Fruit fly (Drosophila melanogaster) whole organism, embryonic: ENCODE data around the gene CG44261.

Source experiments
- Atf6 ChIP-seq: fragments of 200-800 bp; sonication (Bioruptor generic); IDR thresholded peaks from 2 replicates; pipeline ENCODE4 v1.3.6; 2022; ENCODE audit warnings: missing biosample characterization, missing genetic modification characterization
- CG1024 ChIP-seq: fragments of 200-800 bp; sonication (Bioruptor generic); IDR thresholded peaks from 2 replicates; pipeline ENCODE4 v1.3.6; 2022; ENCODE audit warnings: missing biosample characterization, missing genetic modification characterization
- CG10543 ChIP-seq: fragments of 200-800 bp; sonication (Bioruptor generic); optimal IDR thresholded peaks from 3 replicates; lab custom pipeline; 2017; ENCODE audit warnings: missing biosample characterization, mild to moderate bottlenecking, missing genetic modification characterization, moderate library complexity
- CG12299 ChIP-seq: fragments of 200-800 bp; sonication (Bioruptor generic); optimal IDR thresholded peaks from 2 replicates; lab custom pipeline; 2018; ENCODE audit warnings: missing biosample characterization, mild to moderate bottlenecking, missing genetic modification characterization
- CG13123 ChIP-seq: fragments of 200-800 bp; sonication (Bioruptor generic); optimal IDR thresholded peaks from 2 replicates; lab custom pipeline; 2016; ENCODE audit warnings: missing biosample characterization, missing genetic modification characterization
- CG13424 ChIP-seq: fragments of 200-800 bp; sonication (Bioruptor generic); optimal IDR thresholded peaks from 2 replicates; lab custom pipeline; 2019; ENCODE audit warnings: missing biosample characterization, mild to moderate bottlenecking, missing genetic modification characterization, moderate library complexity
- CG13775 ChIP-seq: fragments of 200-800 bp; sonication (Bioruptor generic); optimal IDR thresholded peaks from 3 replicates; lab custom pipeline; 2017; ENCODE audit warnings: missing biosample characterization, mild to moderate bottlenecking, missing genetic modification characterization
- CG14710 ChIP-seq: fragments of 200-800 bp; sonication (Bioruptor generic); optimal IDR thresholded peaks from 3 replicates; lab custom pipeline; 2019; ENCODE audit warnings: missing biosample characterization, mild to moderate bottlenecking, missing genetic modification characterization, moderate library complexity
- CG16779 ChIP-seq: fragments of 200-800 bp; sonication (Bioruptor generic); IDR thresholded peaks from 2 replicates; pipeline ENCODE4 v1.3.6; 2022; ENCODE audit warnings: missing biosample characterization, missing genetic modification characterization
- CG17186 ChIP-seq: fragments of 200-800 bp; sonication (Bioruptor generic); optimal IDR thresholded peaks from 3 replicates; lab custom pipeline; 2017; ENCODE audit warnings: missing biosample characterization, missing genetic modification reagents, missing genetic modification characterization
- CG17328 ChIP-seq: fragments of 200-800 bp; sonication (Bioruptor generic); IDR thresholded peaks from 2 replicates; pipeline ENCODE4 v1.3.6; 2022; ENCODE audit warnings: missing biosample characterization, missing genetic modification characterization
- CG2678 ChIP-seq: fragments of 200-800 bp; sonication (Bioruptor generic); optimal IDR thresholded peaks from 3 replicates; lab custom pipeline; 2019; ENCODE audit warnings: missing biosample characterization, mild to moderate bottlenecking, missing genetic modification characterization, moderate library complexity
- CG30020 ChIP-seq: fragments of 200-800 bp; optimal IDR thresholded peaks from 2 replicates; lab custom pipeline; 2019; ENCODE audit warnings: missing biosample characterization, mild to moderate bottlenecking, missing genetic modification characterization, moderate library complexity
- CG31224 ChIP-seq: fragments of 200-800 bp; sonication (Bioruptor generic); IDR thresholded peaks from 2 replicates; pipeline ENCODE4 v1.3.6; 2022; ENCODE audit warnings: missing biosample characterization, missing genetic modification characterization
- CG3281 ChIP-seq: fragments of 200-800 bp; sonication (Bioruptor generic); optimal IDR thresholded peaks from 3 replicates; lab custom pipeline; 2017; ENCODE audit warnings: missing biosample characterization, mild to moderate bottlenecking, missing genetic modification characterization
- CG33213 ChIP-seq: fragments of 200-800 bp; sonication (Bioruptor generic); optimal IDR thresholded peaks from 3 replicates; lab custom pipeline; 2016; ENCODE audit warnings: missing biosample characterization, missing genetic modification characterization
- CG3726 ChIP-seq: fragments of 200-800 bp; sonication (Bioruptor generic); IDR thresholded peaks from 3 replicates; pipeline ENCODE4, ENCODE4 v1.3.6; 2022; ENCODE audit warnings: missing biosample characterization, missing genetic modification characterization
- CG6683 ChIP-seq: fragments of 200-800 bp; sonication (Bioruptor generic); optimal IDR thresholded peaks from 2 replicates; lab custom pipeline; 2017; ENCODE audit warnings: missing biosample characterization, mild to moderate bottlenecking, missing genetic modification characterization, missing genetic modification reagents
- CG6689 ChIP-seq: fragments of 200-800 bp; sonication (Bioruptor generic); IDR thresholded peaks from 2 replicates; pipeline ENCODE4 v1.3.6; 2022; ENCODE audit warnings: missing biosample characterization, missing genetic modification characterization
- CG7556 ChIP-seq: fragments of 200-800 bp; sonication (Bioruptor generic); optimal IDR thresholded peaks from 2 replicates; lab custom pipeline; 2017; ENCODE audit warnings: missing biosample characterization, mild to moderate bottlenecking, missing genetic modification characterization
- CG8765 ChIP-seq: fragments of 200-800 bp; sonication (Bioruptor generic); IDR thresholded peaks from 2 replicates; pipeline ENCODE4 v1.3.6; 2022; ENCODE audit warnings: missing biosample characterization, missing genetic modification characterization
- CG9797 ChIP-seq: fragments of 200-800 bp; sonication (Bioruptor generic); optimal IDR thresholded peaks from 3 replicates; lab custom pipeline; 2018; ENCODE audit warnings: missing biosample characterization, mild to moderate bottlenecking, missing genetic modification characterization
- Doc2 ChIP-seq: fragments of 200-800 bp; sonication (Bioruptor generic); IDR thresholded peaks from 2 replicates; pipeline ENCODE4 v1.3.6; 2022; ENCODE audit warnings: missing biosample characterization, missing genetic modification characterization
- Ets65A ChIP-seq: fragments of 200-800 bp; sonication (Bioruptor generic); peaks from one replicate; lab custom pipeline; 2016; ENCODE audit warnings: missing biosample characterization, missing genetic modification characterization
- Gug ChIP-seq: fragments of 200-800 bp; sonication (Bioruptor generic); IDR thresholded peaks from 4 replicates; pipeline ENCODE4 v1.3.6; 2022; ENCODE audit warnings: missing biosample characterization, missing genetic modification characterization
- HLHmδ ChIP-seq: fragments of 200-800 bp; sonication (Bioruptor generic); optimal IDR thresholded peaks from 2 replicates; lab custom pipeline; 2018; ENCODE audit warnings: missing biosample characterization, mild to moderate bottlenecking, missing genetic modification characterization, moderate library complexity
- Hey ChIP-seq: fragments of 200-800 bp; sonication (Bioruptor generic); optimal IDR thresholded peaks from 3 replicates; lab custom pipeline; 2018; ENCODE audit warnings: missing biosample characterization, mild to moderate bottlenecking, missing genetic modification characterization
- Hr3 ChIP-seq: fragments of 200-800 bp; sonication (Bioruptor generic); optimal IDR thresholded peaks from 3 replicates; lab custom pipeline; 2016; ENCODE audit warnings: missing biosample characterization, missing genetic modification characterization
- MBD-R2 ChIP-seq: fragments of 200-800 bp; sonication (Bioruptor generic); IDR thresholded peaks from 2 replicates; pipeline ENCODE4 v1.3.6; 2022; ENCODE audit warnings: missing biosample characterization, missing genetic modification characterization
- Meics ChIP-seq: fragments of 200-800 bp; sonication (Bioruptor generic); optimal IDR thresholded peaks from 2 replicates; lab custom pipeline; 2017; ENCODE audit warnings: missing biosample characterization, mild to moderate bottlenecking, missing genetic modification characterization
- Mes4 ChIP-seq: fragments of 200-800 bp; sonication (Bioruptor generic); optimal IDR thresholded peaks from 2 replicates; lab custom pipeline; 2016; ENCODE audit warnings: missing biosample characterization, missing genetic modification characterization
- Nf-YB ChIP-seq: fragments of 200-800 bp; sonication (Bioruptor generic); optimal IDR thresholded peaks from 3 replicates; lab custom pipeline; 2019; ENCODE audit warnings: missing biosample characterization, mild to moderate bottlenecking, missing genetic modification characterization, moderate library complexity
- Opbp ChIP-seq: fragments of 200-800 bp; sonication (Bioruptor generic); IDR thresholded peaks from 3 replicates; pipeline ENCODE4 v1.3.6; 2022; ENCODE audit warnings: missing biosample characterization, missing genetic modification characterization; ENCODE audit not compliant: partially characterized antibody
- Side ChIP-seq: fragments of 200-800 bp; sonication (Bioruptor generic); optimal IDR thresholded peaks from 2 replicates; lab custom pipeline; 2016; ENCODE audit warnings: missing biosample characterization, missing genetic modification characterization
- Ssrp ChIP-seq: fragments of 200-800 bp; sonication (Bioruptor generic); optimal IDR thresholded peaks from 2 replicates; lab custom pipeline; 2018; ENCODE audit warnings: missing biosample characterization, mild to moderate bottlenecking, missing genetic modification characterization, moderate library complexity
- ara ChIP-seq: fragments of 200-800 bp; sonication (Bioruptor generic); IDR thresholded peaks from 2 replicates; pipeline ENCODE4 v1.3.6; 2022; ENCODE audit warnings: missing biosample characterization, missing genetic modification characterization
- bcd ChIP-seq: fragments of 200-800 bp; sonication (Bioruptor generic); optimal IDR thresholded peaks from 2 replicates; lab custom pipeline; 2017; ENCODE audit warnings: missing biosample characterization, mild to moderate bottlenecking, missing genetic modification characterization
- cas ChIP-seq: fragments of 200-800 bp; sonication (Bioruptor generic); IDR thresholded peaks from 2 replicates; pipeline ENCODE4 v1.3.6; 2022; ENCODE audit warnings: missing biosample characterization, missing genetic modification characterization
- chn ChIP-seq: fragments of 200-800 bp; sonication (Bioruptor generic); optimal IDR thresholded peaks from 2 replicates; lab custom pipeline; 2016; ENCODE audit warnings: missing biosample characterization, missing genetic modification characterization
- croc ChIP-seq: fragments of 200-800 bp; sonication (Bioruptor generic); conservative IDR thresholded peaks from 3 replicates; pipeline ENCODE4 v1.3.6; 2022; ENCODE audit warnings: missing biosample characterization, missing genetic modification characterization
- crol ChIP-seq: fragments of 200-800 bp; sonication (Bioruptor generic); IDR thresholded peaks from 2 replicates; pipeline ENCODE4 v1.3.6; 2022; ENCODE audit warnings: missing biosample characterization, missing genetic modification characterization
- cwo ChIP-seq: fragments of 200-800 bp; sonication (Bioruptor generic); optimal IDR thresholded peaks from 3 replicates; lab custom pipeline; 2017; ENCODE audit warnings: missing biosample characterization, missing genetic modification characterization, mild to moderate bottlenecking, moderate library complexity, missing genetic modification reagents
- emc ChIP-seq: fragments of 200-800 bp; sonication (Bioruptor generic); optimal IDR thresholded peaks from 2 replicates; lab custom pipeline; 2016; ENCODE audit warnings: missing biosample characterization, missing genetic modification characterization
- gro ChIP-seq: fragments of 200-800 bp; sonication (Bioruptor generic); optimal IDR thresholded peaks from 2 replicates; lab custom pipeline; 2016; ENCODE audit warnings: missing biosample characterization, missing genetic modification characterization
- hbn ChIP-seq: fragments of 200-800 bp; sonication (Bioruptor generic); IDR thresholded peaks from 2 replicates; pipeline ENCODE4 v1.3.6; 2022; ENCODE audit warnings: missing biosample characterization, missing genetic modification characterization; ENCODE audit not compliant: partially characterized antibody
- her ChIP-seq: fragments of 200-800 bp; sonication (Bioruptor generic); optimal IDR thresholded peaks from 2 replicates; lab custom pipeline; 2016; ENCODE audit warnings: missing biosample characterization, missing genetic modification characterization
- otp ChIP-seq: fragments of 200-800 bp; sonication (Bioruptor generic); IDR thresholded peaks from 3 replicates; pipeline ENCODE4, ENCODE4 v1.3.6; 2022; ENCODE audit warnings: missing biosample characterization, missing genetic modification characterization
- run ChIP-seq: fragments of 200-800 bp; sonication (Bioruptor generic); optimal IDR thresholded peaks from 3 replicates; lab custom pipeline; 2018; ENCODE audit warnings: missing biosample characterization, mild to moderate bottlenecking, missing genetic modification characterization
- schlank ChIP-seq: fragments of 200-800 bp; sonication (Bioruptor generic); optimal IDR thresholded peaks from 2 replicates; lab custom pipeline; 2018; ENCODE audit warnings: missing biosample characterization, mild to moderate bottlenecking, missing genetic modification characterization
- sr ChIP-seq: fragments of 200-800 bp; sonication (Bioruptor generic); IDR thresholded peaks from 3 replicates; pipeline ENCODE4 v1.3.6; 2022; ENCODE audit warnings: missing biosample characterization, missing genetic modification characterization
- trh ChIP-seq: fragments of 200-800 bp; sonication (Bioruptor generic); optimal IDR thresholded peaks from 2 replicates; lab custom pipeline; 2016; ENCODE audit warnings: missing biosample characterization, missing genetic modification characterization

CG44261 gene

DNA sequence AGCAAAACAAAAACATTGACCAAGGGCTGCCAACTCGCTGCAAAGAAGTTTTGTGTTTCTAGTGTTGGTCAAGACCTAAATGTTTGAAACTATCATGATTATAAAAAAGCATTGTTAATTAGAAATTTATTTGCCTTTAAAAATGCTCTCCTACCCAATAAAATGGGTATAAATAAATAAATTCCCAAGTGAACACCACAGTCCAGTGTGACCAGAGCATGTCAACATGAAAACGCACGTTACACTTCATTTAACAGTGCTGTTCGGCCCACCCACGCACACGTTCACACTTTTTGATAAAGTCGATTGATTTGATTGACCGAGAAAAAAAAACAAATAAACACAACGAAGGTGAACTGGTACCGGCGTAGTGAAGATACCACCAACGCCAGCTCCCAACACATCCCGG lies 3.9 kb downstream of the CG44261 start, which contains the start of the genes CG9356, BBIP1 and CG8135 (continued):
- peak; percentile 69 for TF ChIP-seq Atf6 (GFP tag; lab: Robert Waterston, UW)
- TF ChIP-seq emc (GFP tag; lab: Kevin White, UChicago) = peak; percentile 56
- no peak for TF ChIP-seq run (tag; lab: Kevin White, UChicago)
- TF ChIP-seq CG14710 (tag; lab: Kevin White, UChicago) = peak; percentile 90
- peak; percentile 66 for TF ChIP-seq CG13123 (GFP tag; lab: Kevin White, UChicago)
- TF ChIP-seq CG9797 (GFP tag; lab: Kevin White, UChicago) = peak; percentile 96
- peak; percentile 63 for TF ChIP-seq CG3281 (GFP tag; lab: Kevin White, UChicago)
- peak; percentile 50 for TF ChIP-seq CG10543
- peak; percentile 35; the same call in 2 of the 4 replicates for TF ChIP-seq Gug (GFP tag; lab: Robert Waterston, UW)
- TF ChIP-seq hbn (GFP tag; lab: Robert Waterston, UW) = no peak
- TF ChIP-seq cas (GFP tag; lab: Robert Waterston, UW) = peak; percentile 37; the same call in 1 of the 2 replicates
- no peak for TF ChIP-seq HLHmδ (GFP tag; lab: Kevin White, UChicago)
- peak; percentile 62; the same call in 1 of the 2 replicates for TF ChIP-seq CG1024
- peak; percentile 66 for TF ChIP-seq CG7556 (GFP tag; lab: Kevin White, UChicago)
- TF ChIP-seq trh (GFP tag; lab: Kevin White, UChicago) = no peak
- peak; percentile 65 for TF ChIP-seq ara (GFP tag; lab: Robert Waterston, UW)
- TF ChIP-seq CG6689 = peak; percentile 67
- peak; percentile 59 for TF ChIP-seq CG30020
- no peak for TF ChIP-seq bcd
- TF ChIP-seq gro (GFP tag; lab: Kevin White, UChicago) = peak; percentile 81
- no peak for TF ChIP-seq CG2678 (tag; lab: Kevin White, UChicago)
- TF ChIP-seq CG17328 (GFP tag; lab: Robert Waterston, UW) = peak; percentile 64
- peak; percentile 62 for TF ChIP-seq Opbp (GFP tag; lab: Robert Waterston, UW)
- TF ChIP-seq schlank (tag; lab: Kevin White, UChicago) = peak; percentile 20
- TF ChIP-seq sr (GFP tag; lab: Robert Waterston, UW) = peak; percentile 58; the same call in 1 of the 3 replicates
- TF ChIP-seq Mes4 (GFP tag; lab: Kevin White, UChicago) = peak; percentile 76
- peak; percentile 40; the same call in 1 of the 2 replicates for TF ChIP-seq CG8765
- peak; percentile 45 for TF ChIP-seq Ssrp (tag; lab: Kevin White, UChicago)
- peak; percentile 80 for TF ChIP-seq Side
- TF ChIP-seq Doc2 (GFP tag; lab: Robert Waterston, UW) = no peak
- TF ChIP-seq MBD-R2 (GFP tag; lab: Robert Waterston, UW) = peak; percentile 95
- no peak; the same call in 2 of the 3 replicates for TF ChIP-seq croc (GFP tag; lab: Robert Waterston, UW)
- no peak for TF ChIP-seq CG3726
- peak; percentile 90 for TF ChIP-seq chn (GFP tag; lab: Kevin White, UChicago)
- TF ChIP-seq CG31224 = peak; percentile 18; the same call in 1 of the 2 replicates
- TF ChIP-seq CG12299 (tag; lab: Kevin White, UChicago) = peak; percentile 60
- peak; percentile 37 for TF ChIP-seq CG6683 (GFP tag; lab: Kevin White, UChicago)
- peak; percentile 82 for TF ChIP-seq CG17186 (GFP tag; lab: Kevin White, UChicago)
- TF ChIP-seq CG13424 = peak; percentile 71
- peak; percentile 57; the same call in 1 of the 3 replicates for TF ChIP-seq otp (GFP tag; lab: Robert Waterston, UW)
- peak; percentile 97 for TF ChIP-seq Ets65A (GFP tag; lab: Kevin White, UChicago)
- TF ChIP-seq CG16779 (GFP tag; lab: Robert Waterston, UW) = no peak
- peak; percentile 72 for TF ChIP-seq CG13775
- peak; percentile 61 for TF ChIP-seq Nf-YB (GFP tag; lab: Kevin White, UChicago)
- TF ChIP-seq Hey (tag; lab: Kevin White, UChicago) = no peak
- TF ChIP-seq crol (GFP tag; lab: Robert Waterston, UW) = no peak
- peak; percentile 26 for TF ChIP-seq cwo (GFP tag; lab: Kevin White, UChicago)
- TF ChIP-seq Hr3 (GFP tag; lab: Kevin White, UChicago) = peak; percentile 75
- peak; percentile 50 for TF ChIP-seq her (GFP tag; lab: Kevin White, UChicago)
- peak; percentile 41 for TF ChIP-seq Meics (GFP tag; lab: Kevin White, UChicago)
- TF ChIP-seq CG33213 (GFP tag; lab: Kevin White, UChicago) = peak; percentile 94
